Fruit fly (Drosophila melanogaster) whole organism, embryonic: ENCODE measurements around the gene Sec15.
A peak's percentile ranks its signal among the peaks of the same experiment; 100 is the strongest.

Experiments used
- Antp ChIP-seq: fragments of 200-800 bp; sonication (Bioruptor generic); optimal IDR thresholded peaks from 3 replicates; lab custom pipeline; 2016; ENCODE audit warnings: missing biosample characterization, missing genetic modification characterization
- CG10274 ChIP-seq: fragments of 200-800 bp; sonication (Bioruptor generic); optimal IDR thresholded peaks from 3 replicates; lab custom pipeline; 2017; ENCODE audit warnings: missing biosample characterization, mild to moderate bottlenecking, missing genetic modification characterization
- CG10366 ChIP-seq: fragments of 200-800 bp; sonication (Bioruptor generic); IDR thresholded peaks from 2 replicates; pipeline ENCODE4 v1.3.6; 2022; ENCODE audit warnings: missing biosample characterization, missing genetic modification characterization
- CG11398 ChIP-seq: fragments of 200-800 bp; sonication (Bioruptor generic); optimal IDR thresholded peaks from 2 replicates; lab custom pipeline; 2016; ENCODE audit warnings: missing biosample characterization, missing genetic modification characterization
- CG13894 ChIP-seq: fragments of 200-800 bp; sonication (Bioruptor generic); optimal IDR thresholded peaks from 3 replicates; lab custom pipeline; 2018; ENCODE audit warnings: missing biosample characterization, mild to moderate bottlenecking, missing genetic modification characterization, moderate library complexity
- CG14014 ChIP-seq: fragments of 200-800 bp; sonication (Bioruptor generic); IDR thresholded peaks from 2 replicates; pipeline ENCODE4 v1.3.6; 2022; ENCODE audit warnings: missing biosample characterization, missing genetic modification characterization
- CG15073 ChIP-seq: fragments of 200-800 bp; sonication (Bioruptor generic); optimal IDR thresholded peaks from 2 replicates; lab custom pipeline; 2016; ENCODE audit warnings: missing biosample characterization, missing genetic modification characterization
- CG17328 ChIP-seq: fragments of 200-800 bp; sonication (Bioruptor generic); IDR thresholded peaks from 2 replicates; pipeline ENCODE4 v1.3.6; 2022; ENCODE audit warnings: missing biosample characterization, missing genetic modification characterization
- CG17361 ChIP-seq: fragments of 200-800 bp; sonication (Bioruptor generic); IDR thresholded peaks from 3 replicates; pipeline ENCODE4 v1.3.6; 2022; ENCODE audit warnings: missing biosample characterization, missing genetic modification characterization
- CG17802 ChIP-seq: fragments of 200-800 bp; sonication (Bioruptor generic); optimal IDR thresholded peaks from 2 replicates; lab custom pipeline; 2018; ENCODE audit warnings: missing biosample characterization, mild to moderate bottlenecking, missing genetic modification characterization, moderate library complexity
- CG18262 ChIP-seq: fragments of 200-800 bp; optimal IDR thresholded peaks from 3 replicates; lab custom pipeline; 2019; ENCODE audit warnings: missing biosample characterization, mild to moderate bottlenecking, missing genetic modification characterization, moderate library complexity
- CG2116 ChIP-seq: fragments of 200-800 bp; sonication (Bioruptor generic); optimal IDR thresholded peaks from 3 replicates; lab custom pipeline; 2018; ENCODE audit warnings: missing biosample characterization, mild to moderate bottlenecking, missing genetic modification characterization
- CG2678 ChIP-seq: fragments of 200-800 bp; sonication (Bioruptor generic); optimal IDR thresholded peaks from 3 replicates; lab custom pipeline; 2019; ENCODE audit warnings: missing biosample characterization, mild to moderate bottlenecking, missing genetic modification characterization, moderate library complexity
- CG30020 ChIP-seq: fragments of 200-800 bp; optimal IDR thresholded peaks from 2 replicates; lab custom pipeline; 2019; ENCODE audit warnings: missing biosample characterization, mild to moderate bottlenecking, missing genetic modification characterization, moderate library complexity
- CG32532 ChIP-seq: fragments of 200-800 bp; sonication (Bioruptor generic); IDR thresholded peaks from 2 replicates; pipeline ENCODE4 v1.3.6; 2022; ENCODE audit warnings: missing biosample characterization, missing genetic modification characterization
- CG6272 ChIP-seq: fragments of 200-800 bp; sonication (Bioruptor generic); IDR thresholded peaks from 2 replicates; pipeline ENCODE4 v1.3.6; 2022; ENCODE audit warnings: missing biosample characterization, missing genetic modification characterization
- CG6689 ChIP-seq: fragments of 200-800 bp; sonication (Bioruptor generic); IDR thresholded peaks from 2 replicates; pipeline ENCODE4 v1.3.6; 2022; ENCODE audit warnings: missing biosample characterization, missing genetic modification characterization
- CG6813 ChIP-seq: fragments of 200-800 bp; sonication (Bioruptor generic); optimal IDR thresholded peaks from 2 replicates; lab custom pipeline; 2017; ENCODE audit warnings: missing biosample characterization, missing genetic modification characterization, mild to moderate bottlenecking, moderate library complexity, missing genetic modification reagents
- CG9215 ChIP-seq: fragments of 200-800 bp; sonication (Bioruptor generic); IDR thresholded peaks from 2 replicates; pipeline ENCODE4 v1.3.6; 2022; ENCODE audit warnings: missing biosample characterization, missing genetic modification characterization
- CG9437 ChIP-seq: fragments of 200-800 bp; sonication (Bioruptor generic); optimal IDR thresholded peaks from 2 replicates; lab custom pipeline; 2018; ENCODE audit warnings: missing biosample characterization, mild to moderate bottlenecking, missing genetic modification characterization
- Dll ChIP-seq: fragments of 200-800 bp; sonication (Bioruptor generic); IDR thresholded peaks from 4 replicates; pipeline ENCODE4 v1.3.6; 2022; ENCODE audit warnings: missing biosample characterization, missing genetic modification characterization; ENCODE audit not compliant: partially characterized antibody
- Drgx ChIP-seq: fragments of 200-800 bp; sonication (Bioruptor generic); IDR thresholded peaks from 2 replicates; pipeline ENCODE4 v1.3.6; 2022; ENCODE audit warnings: missing biosample characterization, missing genetic modification characterization
- ERR ChIP-seq: fragments of 200-800 bp; sonication (Bioruptor generic); optimal IDR thresholded peaks from 2 replicates; lab custom pipeline; 2016; ENCODE audit warnings: missing biosample characterization, missing genetic modification characterization
- Eip74EF ChIP-seq, 2 experiments: fragments of 200-800 bp in 1 of 2; fragments of >200 bp in 1 of 2; sonication (Bioruptor generic) in 1 of 2; optimal IDR thresholded peaks; 2 replicates each; lab custom pipeline; 2017 to 2019; ENCODE audit warnings: missing biosample characterization in 2 of 2, missing genetic modification characterization in 2 of 2, mild to moderate bottlenecking in 1 of 2, moderate library complexity in 1 of 2
- Hr39 ChIP-seq: fragments of >200 bp; optimal IDR thresholded peaks from 2 replicates; lab custom pipeline; 2017
- MESR4 ChIP-seq: fragments of 200-800 bp; sonication (Bioruptor generic); optimal IDR thresholded peaks from 2 replicates; lab custom pipeline; 2018; ENCODE audit warnings: missing biosample characterization, mild to moderate bottlenecking, missing genetic modification characterization, moderate library complexity
- Meics ChIP-seq: fragments of 200-800 bp; sonication (Bioruptor generic); optimal IDR thresholded peaks from 2 replicates; lab custom pipeline; 2017; ENCODE audit warnings: missing biosample characterization, mild to moderate bottlenecking, missing genetic modification characterization
- NC2α ChIP-seq: fragments of 200-800 bp; sonication (Bioruptor generic); optimal IDR thresholded peaks from 2 replicates; lab custom pipeline; 2016; ENCODE audit warnings: missing biosample characterization, missing genetic modification characterization
- NFAT ChIP-seq: fragments of 200-800 bp; sonication (Bioruptor generic); IDR thresholded peaks from 2 replicates; pipeline ENCODE4 v1.3.6; 2022; ENCODE audit warnings: missing biosample characterization, missing genetic modification characterization
- PHDP ChIP-seq: fragments of 200-800 bp; sonication (Bioruptor generic); optimal IDR thresholded peaks from 3 replicates; lab custom pipeline; 2018; ENCODE audit warnings: missing biosample characterization, mild to moderate bottlenecking, missing genetic modification characterization, moderate library complexity
- Rx ChIP-seq: fragments of 200-800 bp; sonication (Bioruptor generic); IDR thresholded peaks from 2 replicates; pipeline ENCODE4 v1.3.6; 2022; ENCODE audit warnings: missing biosample characterization, missing genetic modification characterization
- Sin3A ChIP-seq: fragments of >200 bp; optimal IDR thresholded peaks from 2 replicates; lab custom pipeline; 2018
- TFAM ChIP-seq: fragments of 200-800 bp; sonication (Bioruptor generic); optimal IDR thresholded peaks from 2 replicates; lab custom pipeline; 2017; ENCODE audit warnings: missing biosample characterization, missing genetic modification characterization, inconsistent platforms
- Xrp1 ChIP-seq: fragments of 200-800 bp; sonication (Bioruptor generic); IDR thresholded peaks from 2 replicates; pipeline ENCODE4 v1.3.6; 2022; ENCODE audit warnings: missing biosample characterization, missing genetic modification characterization
- ase ChIP-seq: fragments of 200-800 bp; sonication (Bioruptor generic); IDR thresholded peaks from 3 replicates; pipeline ENCODE4 v1.3.6; 2022; ENCODE audit warnings: missing biosample characterization, missing genetic modification characterization
- dimm ChIP-seq: fragments of 200-800 bp; sonication (Bioruptor generic); IDR thresholded peaks from 2 replicates; pipeline ENCODE4 v1.3.6; 2022; ENCODE audit warnings: missing biosample characterization, missing genetic modification characterization
- en ChIP-seq: fragments of 200-800 bp; sonication (Bioruptor generic); optimal IDR thresholded peaks from 2 replicates; lab custom pipeline; 2016; ENCODE audit warnings: missing biosample characterization, missing genetic modification characterization
- gfzf ChIP-seq: fragments of 200-800 bp; sonication (Bioruptor generic); optimal IDR thresholded peaks from 2 replicates; lab custom pipeline; 2016; ENCODE audit warnings: missing biosample characterization, mild to moderate bottlenecking, missing genetic modification characterization, moderate library complexity
- grn ChIP-seq: fragments of 200-800 bp; sonication (Bioruptor generic); optimal IDR thresholded peaks from 3 replicates; lab custom pipeline; 2017; ENCODE audit warnings: missing biosample characterization, missing genetic modification characterization
- gsb ChIP-seq: fragments of 200-800 bp; sonication (Bioruptor generic); IDR thresholded peaks from 2 replicates; pipeline ENCODE4 v1.3.6; 2022; ENCODE audit warnings: missing biosample characterization, missing genetic modification characterization
- hb ChIP-seq: fragments of 200-800 bp; sonication (Bioruptor generic); IDR thresholded peaks from 3 replicates; pipeline ENCODE4 v1.3.6; 2022; ENCODE audit warnings: missing biosample characterization, missing genetic modification characterization; ENCODE audit not compliant: partially characterized antibody
- insv ChIP-seq, 2 experiments: fragments of 200-800 bp; sonication (Bioruptor generic); optimal IDR thresholded peaks; 3 replicates each; lab custom pipeline; 2016 to 2018; ENCODE audit warnings: missing biosample characterization in 2 of 2, missing genetic modification characterization in 2 of 2
- inv ChIP-seq: fragments of 200-800 bp; sonication (Bioruptor generic); IDR thresholded peaks from 2 replicates; pipeline ENCODE4 v1.3.6; 2022; ENCODE audit warnings: missing biosample characterization, missing genetic modification characterization; ENCODE audit not compliant: partially characterized antibody
- kah ChIP-seq: fragments of 200-800 bp; sonication (Bioruptor generic); optimal IDR thresholded peaks from 2 replicates; lab custom pipeline; 2018; ENCODE audit warnings: missing biosample characterization, mild to moderate bottlenecking, missing genetic modification characterization
- klu ChIP-seq: fragments of 200-800 bp; sonication (Bioruptor generic); IDR thresholded peaks from 2 replicates; pipeline ENCODE4 v1.3.6; 2022; ENCODE audit warnings: missing biosample characterization, missing genetic modification characterization
- luna ChIP-seq: fragments of 200-800 bp; sonication (Bioruptor generic); optimal IDR thresholded peaks from 2 replicates; lab custom pipeline; 2016; ENCODE audit warnings: missing biosample characterization, missing genetic modification characterization
- mam ChIP-seq: fragments of 200-800 bp; sonication (Bioruptor generic); optimal IDR thresholded peaks from 3 replicates; lab custom pipeline; 2016; ENCODE audit warnings: missing biosample characterization, missing genetic modification characterization
- onecut ChIP-seq: fragments of 200-800 bp; sonication (Bioruptor generic); IDR thresholded peaks from 2 replicates; pipeline ENCODE4 v1.3.6; 2022; ENCODE audit warnings: missing biosample characterization, missing genetic modification characterization
- pho ChIP-seq: fragments of 200-800 bp; sonication (Bioruptor generic); optimal IDR thresholded peaks from 2 replicates; lab custom pipeline; 2016; ENCODE audit warnings: missing biosample characterization, missing genetic modification characterization
- pnt ChIP-seq: fragments of 200-800 bp; sonication (Bioruptor generic); optimal IDR thresholded peaks from 3 replicates; lab custom pipeline; 2016; ENCODE audit warnings: missing biosample characterization, missing genetic modification characterization
- stc ChIP-seq: fragments of 200-800 bp; sonication (Bioruptor generic); IDR thresholded peaks from 2 replicates; pipeline ENCODE4 v1.3.6; 2022; ENCODE audit warnings: missing biosample characterization, missing genetic modification characterization

Sec15 gene

dm6 chr3R:21127352-21127985 is 19.7 kb upstream of the Sec15 start, which contains the start of the genes slmb and CG5793 (continued):
- peak in 1 of 2 experiments; percentile 4 for TF ChIP-seq insv (GFP tag; optimal IDR thresholded peaks at IDR 0.05; lab: Kevin White, UChicago)
- TF ChIP-seq Hr39 (lab: Kevin White, UChicago): no peak
- peak; percentile 91 for TF ChIP-seq kah (GFP tag; lab: Kevin White, UChicago)
- no peak for TF ChIP-seq CG11398 (GFP tag; lab: Kevin White, UChicago)
- 0 out of 3 replicates have a peak, but pooled peaks have one; percentile 21 for TF ChIP-seq ase (GFP tag; lab: Robert Waterston, UW)
- TF ChIP-seq ERR (GFP tag; lab: Kevin White, UChicago): peak; percentile 91
- TF ChIP-seq gfzf (GFP tag; lab: Kevin White, UChicago): peak; percentile 85
- no peak for TF ChIP-seq CG2678
- 0 out of 2 replicates have a peak, but pooled peaks have one; percentile 8 for TF ChIP-seq Rx (GFP tag; lab: Robert Waterston, UW)
- no peak for TF ChIP-seq Drgx (GFP tag; lab: Robert Waterston, UW)
- peak; percentile 9 for TF ChIP-seq luna (GFP tag; lab: Kevin White, UChicago)
- peak; percentile 60 for TF ChIP-seq Antp (GFP tag; lab: Kevin White, UChicago)
- peak; percentile 42 for TF ChIP-seq MESR4 (GFP tag; lab: Kevin White, UChicago)
- TF ChIP-seq CG6689 (GFP tag; lab: Robert Waterston, UW): no peak
- TF ChIP-seq CG10274: no peak
- no peak for TF ChIP-seq hb (GFP tag; lab: Robert Waterston, UW)
- TF ChIP-seq CG17802 (tag; lab: Kevin White, UChicago): no peak
- peak; percentile 94 for TF ChIP-seq Sin3A (lab: Kevin White, UChicago)
- no peak for TF ChIP-seq onecut (GFP tag; lab: Robert Waterston, UW)
- no peak for TF ChIP-seq CG13894 (tag; lab: Kevin White, UChicago)
- TF ChIP-seq Xrp1 (GFP tag; lab: Robert Waterston, UW): peak; percentile 46; the same call in 1 of the 2 replicates
- no peak for TF ChIP-seq gsb
- TF ChIP-seq en: no peak
- no peak; the same call in 1 of the 2 replicates for TF ChIP-seq CG9215 (GFP tag; lab: Robert Waterston, UW)
- no peak for TF ChIP-seq CG15073 (GFP tag; lab: Kevin White, UChicago)
- peak; percentile 50 for TF ChIP-seq CG30020 (tag; lab: Kevin White, UChicago)
- TF ChIP-seq grn (GFP tag; lab: Kevin White, UChicago): peak; percentile 17
- 0 out of 2 replicates have a peak, but pooled peaks have one; percentile 47 for TF ChIP-seq CG32532
- peak; percentile 54 for TF ChIP-seq inv (GFP tag; lab: Robert Waterston, UW)
- TF ChIP-seq CG9437: no peak
- peak; percentile 87 for TF ChIP-seq CG2116 (GFP tag; lab: Kevin White, UChicago)
- TF ChIP-seq CG6272 (GFP tag; lab: Robert Waterston, UW): no peak
- peak; percentile 29; the same call in 1 of the 2 replicates for TF ChIP-seq CG10366 (GFP tag; lab: Robert Waterston, UW)
- peak; percentile 20 for TF ChIP-seq Meics (GFP tag; lab: Kevin White, UChicago)
- TF ChIP-seq PHDP (tag; lab: Kevin White, UChicago): peak; percentile 31
- TF ChIP-seq mam (GFP tag; lab: Kevin White, UChicago): peak; percentile 74
- no peak for TF ChIP-seq NC2α (GFP tag; lab: Kevin White, UChicago)
- TF ChIP-seq pnt (GFP tag; lab: Kevin White, UChicago): peak; percentile 12
- 0 out of 2 replicates have a peak, but pooled peaks have one; percentile 29 for TF ChIP-seq NFAT (GFP tag; lab: Robert Waterston, UW)
- TF ChIP-seq stc: no peak
- TF ChIP-seq pho (GFP tag; lab: Kevin White, UChicago): peak; percentile 72
- 0 out of 2 replicates have a peak, but pooled peaks have one; percentile 32 for TF ChIP-seq CG14014 (GFP tag; lab: Robert Waterston, UW)
- no peak for TF ChIP-seq CG18262 (tag; lab: Kevin White, UChicago)
- TF ChIP-seq CG17361 (GFP tag; lab: Robert Waterston, UW): peak; percentile 23; the same call in 1 of the 3 replicates
- TF ChIP-seq CG17328 (GFP tag; lab: Robert Waterston, UW): 0 out of 2 replicates have a peak, but pooled peaks have one; percentile 37
- TF ChIP-seq dimm (GFP tag; lab: Robert Waterston, UW): no peak
- TF ChIP-seq CG6813 (GFP tag; lab: Kevin White, UChicago): no peak
- no peak for TF ChIP-seq klu (GFP tag; lab: Robert Waterston, UW)
- no peak for TF ChIP-seq Eip74EF (GFP tag; optimal IDR thresholded peaks at IDR 0.05; lab: Kevin White, UChicago)
- TF ChIP-seq TFAM (GFP tag; lab: Kevin White, UChicago): no peak
- TF ChIP-seq Dll: peak; percentile 69
